Worm (Caenorhabditis elegans): ENCODE data around the gene plc-2.

The plc-2 gene

DNA sequence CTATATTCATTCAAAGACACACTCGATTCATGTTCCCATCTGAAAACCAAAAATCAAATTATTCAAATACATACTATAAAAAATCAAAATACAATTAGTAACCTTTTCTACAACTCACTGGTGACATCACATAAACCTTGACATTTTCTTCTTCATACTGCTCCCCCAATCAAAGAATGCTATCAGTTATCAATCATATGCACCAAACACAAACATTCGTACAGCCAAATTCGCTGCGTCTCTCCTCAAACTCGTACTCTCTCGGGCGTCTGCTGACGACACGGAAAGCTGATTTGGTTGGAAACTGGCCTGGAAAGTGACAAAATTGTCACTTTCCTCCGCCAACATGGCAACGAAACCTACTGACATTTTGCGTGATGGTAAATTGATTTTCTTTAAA, at the start of gene plc-2:
Gene plc-2, plus strand, starts transcription at position 196 of the 400 bp plus-strand sequence.
- no peak for TF ChIP-seq tbx-37 (GFP tag; conservative IDR thresholded peaks at IDR 0.05)
- no peak for TF ChIP-seq tra-4 (tag; optimal IDR thresholded peaks at IDR 0.05)
- no peak for TF ChIP-seq scrt-1 (GFP tag; IDR thresholded peaks at IDR 0.05)
- TF ChIP-seq pes-1 (GFP tag; IDR thresholded peaks at IDR 0.05) = no peak
- TF ChIP-seq ceh-36 (tag; optimal IDR thresholded peaks at IDR 0.05) = no peak
- TF ChIP-seq hmbx-1 (tag; optimal IDR thresholded peaks at IDR 0.05) = no peak
- TF ChIP-seq ets-7 (tag; optimal IDR thresholded peaks at IDR 0.05) = no peak
- TF ChIP-seq sea-1 (GFP tag; conservative IDR thresholded peaks at IDR 0.05) = no peak
- no peak for TF ChIP-seq hmg-4 (GFP tag; optimal IDR thresholded peaks at IDR 0.05)
- no peak for TF ChIP-seq flt-1 (GFP tag; IDR thresholded peaks at IDR 0.05)
- TF ChIP-seq tbx-11 (GFP tag; IDR thresholded peaks at IDR 0.05) = no peak
- TF ChIP-seq aly-1 (tag; optimal IDR thresholded peaks at IDR 0.05) = no peak
- TF ChIP-seq ceh-13 (GFP tag; optimal IDR thresholded peaks at IDR 0.05) = no peak
- no peak for TF ChIP-seq F13C5.2 (tag; optimal IDR thresholded peaks at IDR 0.05)
- no peak for TF ChIP-seq B0310.2 (tag; optimal IDR thresholded peaks at IDR 0.05)
- TF ChIP-seq hnd-1 (tag; optimal IDR thresholded peaks at IDR 0.05) = no peak
- TF ChIP-seq ama-1 (optimal IDR thresholded peaks at IDR 0.05) = no peak

DNA sequence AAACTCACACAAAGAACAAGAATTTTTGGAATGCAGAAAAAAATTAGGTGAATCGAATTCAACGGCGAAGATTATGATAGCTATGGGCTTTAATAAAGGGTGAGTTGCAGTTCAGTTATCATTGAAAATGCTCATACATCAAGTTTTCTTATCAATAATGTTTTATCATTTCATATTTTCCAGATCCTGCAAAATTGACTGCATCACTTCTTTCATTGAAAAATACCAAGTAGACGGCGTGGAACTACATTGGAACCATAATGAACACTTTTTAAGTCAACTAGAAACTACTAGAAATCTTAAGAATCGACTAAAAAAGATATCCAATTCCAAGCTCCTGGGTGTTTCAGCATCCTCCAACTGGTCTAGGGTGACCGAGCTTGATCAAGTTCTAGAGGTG, 49.1 kb upstream of the plc-2 start, which contains the start of gene K08F9.1:
Gene K08F9.1, minus strand, starts transcription at position 101 of the 400 bp plus-strand sequence.
- TF ChIP-seq ama-1 (optimal IDR thresholded peaks at IDR 0.05) = no peak
- TF ChIP-seq ets-7 (tag; optimal IDR thresholded peaks at IDR 0.05) = no peak
- no peak for TF ChIP-seq tbx-37 (GFP tag; conservative IDR thresholded peaks at IDR 0.05)
- no peak for TF ChIP-seq ceh-13 (GFP tag; optimal IDR thresholded peaks at IDR 0.05)
- TF ChIP-seq B0310.2 (tag; optimal IDR thresholded peaks at IDR 0.05) = no peak
- no peak for TF ChIP-seq flt-1 (GFP tag; IDR thresholded peaks at IDR 0.05)
- TF ChIP-seq F13C5.2 (tag; optimal IDR thresholded peaks at IDR 0.05) = no peak
- no peak for TF ChIP-seq tbx-11 (GFP tag; IDR thresholded peaks at IDR 0.05)
- no peak for TF ChIP-seq hnd-1 (tag; optimal IDR thresholded peaks at IDR 0.05)
- TF ChIP-seq tra-4 (tag; optimal IDR thresholded peaks at IDR 0.05) = no peak
- TF ChIP-seq hmbx-1 (tag; optimal IDR thresholded peaks at IDR 0.05) = no peak
- TF ChIP-seq aly-1 (tag; optimal IDR thresholded peaks at IDR 0.05) = no peak

DNA sequence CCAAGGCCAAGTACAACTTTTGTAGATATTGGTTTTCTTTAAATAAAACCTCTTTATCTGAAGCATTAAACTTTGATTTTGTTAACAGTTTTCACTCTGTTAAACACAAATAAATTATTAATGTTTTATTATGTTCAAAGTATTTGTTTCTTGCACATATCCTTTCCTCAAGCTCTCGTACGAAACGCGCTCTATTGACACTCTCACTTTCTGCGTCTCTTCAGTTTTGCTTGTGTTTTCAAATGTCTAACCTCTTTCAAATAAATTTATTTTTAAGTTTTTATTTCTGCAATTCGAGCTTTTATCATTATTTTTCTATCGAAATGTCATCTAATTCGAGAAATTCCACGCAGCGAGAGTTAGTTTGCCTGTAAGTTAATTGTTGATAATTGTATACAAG, 48.6 kb upstream of the plc-2 start, which contains the start of gene K08F9.4:
Gene K08F9.4, plus strand, starts transcription at position 222 of the 400 bp plus-strand sequence.
- TF ChIP-seq hmg-4 (GFP tag; optimal IDR thresholded peaks at IDR 0.05) (no peak), ceh-13 (GFP tag; optimal IDR thresholded peaks at IDR 0.05) (no peak), hmbx-1 (tag; optimal IDR thresholded peaks at IDR 0.05) (no peak), flt-1 (GFP tag; IDR thresholded peaks at IDR 0.05) (no peak), scrt-1 (GFP tag; IDR thresholded peaks at IDR 0.05) (no peak), tbx-11 (GFP tag; IDR thresholded peaks at IDR 0.05) (no peak), aly-1 (tag; optimal IDR thresholded peaks at IDR 0.05) (no peak), tra-4 (tag; optimal IDR thresholded peaks at IDR 0.05) (no peak), ama-1 (optimal IDR thresholded peaks at IDR 0.05) (no peak), pes-1 (GFP tag; IDR thresholded peaks at IDR 0.05) (no peak), F13C5.2 (tag; optimal IDR thresholded peaks at IDR 0.05) (no peak), B0310.2 (tag; optimal IDR thresholded peaks at IDR 0.05) (no peak), sea-1 (GFP tag; conservative IDR thresholded peaks at IDR 0.05) (no peak), ets-7 (tag; optimal IDR thresholded peaks at IDR 0.05) (no peak), hnd-1 (tag; optimal IDR thresholded peaks at IDR 0.05) (no peak), tbx-37 (GFP tag; conservative IDR thresholded peaks at IDR 0.05) (no peak), ceh-36 (tag; optimal IDR thresholded peaks at IDR 0.05) (no peak)

DNA sequence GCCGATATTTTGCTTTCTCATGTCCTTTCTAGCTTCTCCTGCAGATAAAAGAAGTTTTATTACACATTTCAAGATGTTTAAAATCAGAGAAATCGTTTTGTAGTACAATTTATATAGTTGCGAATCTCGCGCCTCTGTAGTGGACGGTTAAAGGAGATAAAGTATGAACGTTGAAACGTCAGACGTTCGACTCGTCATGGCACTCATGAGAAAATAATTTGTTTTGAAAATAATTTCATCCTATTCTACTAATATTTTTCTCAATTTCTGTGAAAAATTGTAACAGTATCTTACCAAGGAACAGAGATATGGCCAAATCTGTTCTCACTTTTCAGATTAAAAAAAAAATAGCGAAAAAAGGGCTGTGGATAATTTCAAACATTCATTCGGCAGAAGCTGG, 44.6 kb upstream of the plc-2 start, which contains the start of gene T09F5.20:
Gene T09F5.20, minus strand, starts transcription at position 101 of the 400 bp plus-strand sequence.
- TF ChIP-seq tbx-11 (GFP tag; IDR thresholded peaks at IDR 0.05) (no peak), ets-7 (tag; optimal IDR thresholded peaks at IDR 0.05) (no peak), hnd-1 (tag; optimal IDR thresholded peaks at IDR 0.05) (no peak), scrt-1 (GFP tag; IDR thresholded peaks at IDR 0.05) (no peak), ceh-13 (GFP tag; optimal IDR thresholded peaks at IDR 0.05) (no peak), aly-1 (tag; optimal IDR thresholded peaks at IDR 0.05) (no peak), hmbx-1 (tag; optimal IDR thresholded peaks at IDR 0.05) (no peak), tra-4 (tag; optimal IDR thresholded peaks at IDR 0.05) (no peak), flt-1 (GFP tag; IDR thresholded peaks at IDR 0.05) (no peak), hmg-4 (GFP tag; optimal IDR thresholded peaks at IDR 0.05) (no peak), B0310.2 (tag; optimal IDR thresholded peaks at IDR 0.05) (no peak), pes-1 (GFP tag; IDR thresholded peaks at IDR 0.05) (no peak), F13C5.2 (tag; optimal IDR thresholded peaks at IDR 0.05) (no peak), ceh-36 (tag; optimal IDR thresholded peaks at IDR 0.05) (no peak), tbx-37 (GFP tag; conservative IDR thresholded peaks at IDR 0.05) (no peak), sea-1 (GFP tag; conservative IDR thresholded peaks at IDR 0.05) (no peak), ama-1 (optimal IDR thresholded peaks at IDR 0.05) (no peak)

DNA sequence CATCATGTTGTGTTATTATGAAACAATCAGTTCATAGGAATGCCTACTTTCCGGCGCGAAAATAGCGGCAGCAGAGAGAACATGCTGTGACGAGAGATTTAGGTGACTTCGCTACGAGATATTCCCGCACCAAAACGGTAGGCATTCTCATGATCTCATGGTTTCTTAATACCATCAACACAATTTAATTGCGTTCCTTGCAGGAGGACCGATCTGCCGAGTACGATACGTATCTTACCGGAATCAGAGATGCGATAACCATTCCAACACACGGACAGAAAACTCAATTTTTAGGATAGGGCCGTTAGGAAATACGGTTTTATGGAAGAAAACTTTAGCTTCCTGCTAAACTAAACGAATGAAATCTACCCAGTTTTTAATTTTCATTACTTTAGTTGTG, 43.6 kb upstream of the plc-2 start, which contains the start of gene T09F5.1:
Gene T09F5.1, plus strand, starts transcription at position 301 of the 400 bp plus-strand sequence.
- no peak for TF ChIP-seq ceh-13 (GFP tag; optimal IDR thresholded peaks at IDR 0.05)
- TF ChIP-seq aly-1 (tag; optimal IDR thresholded peaks at IDR 0.05) = no peak
- TF ChIP-seq B0310.2 (tag; optimal IDR thresholded peaks at IDR 0.05) = no peak
- no peak for TF ChIP-seq tra-4 (tag; optimal IDR thresholded peaks at IDR 0.05)
- no peak for TF ChIP-seq hmbx-1 (tag; optimal IDR thresholded peaks at IDR 0.05)
- no peak for TF ChIP-seq ama-1 (optimal IDR thresholded peaks at IDR 0.05)
- no peak for TF ChIP-seq flt-1 (GFP tag; IDR thresholded peaks at IDR 0.05)
- no peak for TF ChIP-seq hmg-4 (GFP tag; optimal IDR thresholded peaks at IDR 0.05)
- TF ChIP-seq hnd-1 (tag; optimal IDR thresholded peaks at IDR 0.05) = no peak
- TF ChIP-seq tbx-11 (GFP tag; IDR thresholded peaks at IDR 0.05) = no peak
- no peak for TF ChIP-seq scrt-1 (GFP tag; IDR thresholded peaks at IDR 0.05)
- TF ChIP-seq pes-1 (GFP tag; IDR thresholded peaks at IDR 0.05) = no peak
- TF ChIP-seq tbx-37 (GFP tag; conservative IDR thresholded peaks at IDR 0.05) = no peak
- no peak for TF ChIP-seq sea-1 (GFP tag; conservative IDR thresholded peaks at IDR 0.05)
- no peak for TF ChIP-seq F13C5.2 (tag; optimal IDR thresholded peaks at IDR 0.05)

DNA sequence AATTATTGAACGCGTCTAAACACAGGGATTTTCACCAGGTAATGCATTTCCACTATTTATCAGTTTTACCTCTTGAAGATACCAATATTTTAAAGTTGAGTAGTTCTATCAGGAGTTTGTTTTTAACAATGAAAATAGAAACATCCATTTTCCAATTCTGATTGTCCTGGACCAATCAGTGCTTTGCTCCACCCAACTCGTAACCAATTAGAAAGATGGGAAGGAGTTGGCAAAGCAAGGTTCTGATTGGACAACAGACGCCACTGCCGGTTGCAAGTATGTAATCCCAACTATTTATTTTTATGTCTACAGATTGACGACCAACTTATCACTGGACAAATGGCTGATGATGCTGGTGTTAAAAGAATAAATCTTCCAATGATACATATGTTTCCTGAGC, 42.2 kb upstream of the plc-2 start:
- TF ChIP-seq tbx-37 (GFP tag; conservative IDR thresholded peaks at IDR 0.05) (no peak), sea-1 (GFP tag; conservative IDR thresholded peaks at IDR 0.05) (no peak), ceh-36 (tag; optimal IDR thresholded peaks at IDR 0.05) (no peak), ceh-13 (GFP tag; optimal IDR thresholded peaks at IDR 0.05) (no peak), ets-7 (tag; optimal IDR thresholded peaks at IDR 0.05) (no peak), tbx-11 (GFP tag; IDR thresholded peaks at IDR 0.05) (no peak), hnd-1 (tag; optimal IDR thresholded peaks at IDR 0.05) (no peak), scrt-1 (GFP tag; IDR thresholded peaks at IDR 0.05) (no peak), ama-1 (optimal IDR thresholded peaks at IDR 0.05) (no peak), B0310.2 (tag; optimal IDR thresholded peaks at IDR 0.05) (no peak), hmbx-1 (tag; optimal IDR thresholded peaks at IDR 0.05) (no peak)
